Worm (Caenorhabditis elegans): ENCODE results near the gene T10B5.3.

T10B5.3 gene

DNA sequence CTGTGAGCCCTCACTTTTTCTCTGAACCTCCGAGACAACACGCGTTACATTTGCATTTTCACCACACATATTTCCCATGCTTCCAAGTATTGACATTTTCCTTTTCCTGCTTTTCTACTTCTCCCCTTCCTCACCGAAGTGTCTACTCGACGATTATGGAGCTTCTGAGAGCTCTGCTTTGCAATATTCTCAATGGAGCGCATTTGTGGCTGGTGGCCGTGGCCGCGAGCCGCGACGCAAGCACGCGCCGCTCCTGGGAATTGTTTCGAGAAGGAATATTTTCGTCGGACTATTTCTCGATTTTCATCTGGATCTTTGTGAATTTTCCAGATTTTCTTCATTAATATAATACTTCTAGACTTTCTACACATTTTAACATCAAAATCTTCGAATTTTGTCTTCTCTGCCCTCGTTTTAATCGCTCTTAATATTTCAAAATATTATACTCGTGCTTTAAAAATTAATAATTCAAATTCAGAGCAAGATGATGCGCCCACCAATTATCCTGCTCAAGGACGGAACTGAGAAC is 2.2 kb upstream of the T10B5.3 start, which contains the start of the genes T10B5.4 and cct-7 (continued):
- TF ChIP-seq ceh-24 (tag; optimal IDR thresholded peaks at IDR 0.05) = no peak
- TF ChIP-seq T23F11.4 (GFP tag; optimal IDR thresholded peaks at IDR 0.05) = no peak
- TF ChIP-seq dmd-4 (tag; optimal IDR thresholded peaks at IDR 0.05; ENCODE audit: borderline replicate concordance) = no peak
- TF ChIP-seq Y22D7AL.16 (tag; optimal IDR thresholded peaks at IDR 0.05) = no peak
- peak; percentile 55 for TF ChIP-seq pqm-1 (tag; optimal IDR thresholded peaks at IDR 0.05)
- peak; percentile 63 for TF ChIP-seq fkh-10 (GFP tag; optimal IDR thresholded peaks at IDR 0.05)
- peak; percentile 92 for TF ChIP-seq nfya-1 (tag; optimal IDR thresholded peaks at IDR 0.05)
- peak; percentile 66 for TF ChIP-seq eyg-1 (tag; optimal IDR thresholded peaks at IDR 0.05)
- no peak for TF ChIP-seq pha-2 (tag; optimal IDR thresholded peaks at IDR 0.05)
- peak; percentile 10 for TF ChIP-seq ceh-30 (tag; optimal IDR thresholded peaks at IDR 0.05)
- TF ChIP-seq lim-6 (tag; optimal IDR thresholded peaks at IDR 0.05) = peak; percentile 80
- no peak for TF ChIP-seq C38D4.7 (GFP tag; optimal IDR thresholded peaks at IDR 0.05)
- peak; percentile 61 for TF ChIP-seq unc-86 (tag; optimal IDR thresholded peaks at IDR 0.05)
- no peak for TF ChIP-seq K02D7.2 (tag; optimal IDR thresholded peaks at IDR 0.05)
- TF ChIP-seq sox-2 (GFP tag; IDR thresholded peaks at IDR 0.05) = no peak
- peak; percentile 67 for TF ChIP-seq syd-9 (tag; optimal IDR thresholded peaks at IDR 0.05)
- peak; percentile 26 for TF ChIP-seq pat-9 (tag; optimal IDR thresholded peaks at IDR 0.05)
- no peak for TF ChIP-seq nhr-11 (tag; optimal IDR thresholded peaks at IDR 0.05)
- TF ChIP-seq pag-3 (tag; optimal IDR thresholded peaks at IDR 0.05; ENCODE audit: borderline replicate concordance) = peak; percentile 16
- TF ChIP-seq tbx-7 (tag; optimal IDR thresholded peaks at IDR 0.05) = peak; percentile 64
- TF ChIP-seq ahr-1 (tag; optimal IDR thresholded peaks at IDR 0.05) = peak; percentile 33
- TF ChIP-seq ceh-22 (tag; optimal IDR thresholded peaks at IDR 0.05) = peak; percentile 17
- TF ChIP-seq sdc-2 (tag; optimal IDR thresholded peaks at IDR 0.05) = no peak
- TF ChIP-seq ceh-6 (GFP tag; optimal IDR thresholded peaks at IDR 0.05) = peak; percentile 24
- TF ChIP-seq ets-4 (tag; optimal IDR thresholded peaks at IDR 0.05) = peak; percentile 92
- TF ChIP-seq ttx-3 (tag; optimal IDR thresholded peaks at IDR 0.05) = no peak
- no peak for TF ChIP-seq npax-4 (tag; optimal IDR thresholded peaks at IDR 0.05)
- no peak for TF ChIP-seq elt-4 (tag; optimal IDR thresholded peaks at IDR 0.05)

DNA sequence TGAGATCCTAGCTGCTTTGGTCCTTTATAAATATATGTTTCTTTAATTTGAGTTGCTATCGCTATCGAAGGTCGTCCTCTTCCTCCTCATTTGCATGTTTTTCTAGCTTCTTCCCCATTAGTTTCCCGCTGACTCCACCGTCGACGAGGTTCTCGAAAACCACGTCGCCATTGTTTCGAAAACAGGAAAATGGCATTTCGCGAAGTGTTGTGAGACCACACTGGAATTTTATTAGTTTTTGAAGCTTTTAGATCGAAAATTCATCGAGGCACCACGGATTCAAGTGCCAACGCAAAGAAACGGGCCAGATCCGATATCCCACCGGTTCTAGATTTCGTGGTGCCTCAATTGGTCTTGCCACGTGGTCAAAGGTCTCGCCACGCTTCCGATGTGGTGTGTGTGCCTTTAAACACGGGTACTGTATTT is 946 bp upstream of the T10B5.3 start:
- TF ChIP-seq C38D4.7 (GFP tag; optimal IDR thresholded peaks at IDR 0.05) = no peak
- no peak for TF ChIP-seq pros-1 (tag; optimal IDR thresholded peaks at IDR 0.05)
- TF ChIP-seq hlh-6 (tag; optimal IDR thresholded peaks at IDR 0.05) = no peak
- no peak for TF ChIP-seq ceh-30 (tag; optimal IDR thresholded peaks at IDR 0.05)
- no peak for TF ChIP-seq mec-3 (tag; optimal IDR thresholded peaks at IDR 0.05; ENCODE audit: borderline replicate concordance)
- no peak for TF ChIP-seq pag-3 (tag; optimal IDR thresholded peaks at IDR 0.05; ENCODE audit: borderline replicate concordance)
- no peak for TF ChIP-seq tbx-2 (tag; optimal IDR thresholded peaks at IDR 0.05)
- TF ChIP-seq dve-1 (tag; optimal IDR thresholded peaks at IDR 0.05) = no peak
- TF ChIP-seq pqm-1 (tag; optimal IDR thresholded peaks at IDR 0.05) = no peak
- no peak for TF ChIP-seq fax-1 (tag; optimal IDR thresholded peaks at IDR 0.05)
- no peak for TF ChIP-seq odd-2 (tag; optimal IDR thresholded peaks at IDR 0.05)
- TF ChIP-seq elt-4 (tag; optimal IDR thresholded peaks at IDR 0.05) = no peak
- TF ChIP-seq pha-4 (tag; optimal IDR thresholded peaks at IDR 0.05) = no peak
- no peak for TF ChIP-seq nhr-11 (tag; optimal IDR thresholded peaks at IDR 0.05)
- no peak for TF ChIP-seq ceh-6 (GFP tag; optimal IDR thresholded peaks at IDR 0.05)
- no peak for TF ChIP-seq ceh-22 (tag; optimal IDR thresholded peaks at IDR 0.05)
- TF ChIP-seq rnt-1 (tag; optimal IDR thresholded peaks at IDR 0.05) = no peak

DNA sequence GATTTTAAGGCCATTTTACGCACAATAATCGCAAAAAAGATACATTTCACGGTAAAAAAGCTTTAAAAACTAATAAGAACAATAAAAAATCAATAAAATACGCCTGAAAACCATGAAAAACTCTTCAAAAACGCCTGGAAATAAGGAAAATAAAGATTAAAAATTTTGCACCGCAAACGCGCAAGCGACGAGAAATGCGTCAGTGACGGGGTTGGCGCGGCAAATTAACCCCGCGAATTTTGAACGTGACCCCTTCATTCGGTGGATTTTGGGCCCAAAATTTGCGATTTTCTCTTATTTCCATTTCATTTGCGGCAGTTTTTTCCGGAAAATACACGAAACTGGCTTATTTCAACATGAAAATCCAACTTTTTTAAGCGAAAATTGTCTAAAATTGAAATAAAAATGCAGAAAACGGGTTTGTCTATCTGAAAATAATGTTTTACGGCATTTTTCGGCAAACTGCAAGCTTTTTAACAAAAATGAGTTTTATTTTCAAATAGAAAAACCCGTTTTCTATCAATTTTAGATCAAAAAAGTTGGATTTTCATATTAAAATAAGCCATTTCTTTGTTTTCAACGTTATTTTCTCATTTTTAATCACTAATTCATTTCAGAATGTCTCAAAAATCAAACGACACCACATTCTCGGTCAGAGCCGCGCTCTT is 852 bp downstream of the T10B5.3 start, which contains the start of gene knl-3:
Gene knl-3 (plus strand): TSS at position 618 of the 668 bp plus-strand sequence.
- TF ChIP-seq K09A11.1 (tag; optimal IDR thresholded peaks at IDR 0.05; ENCODE audit: insufficient read depth) (no peak), tbx-7 (tag; optimal IDR thresholded peaks at IDR 0.05) (no peak), hlh-30 (tag; optimal IDR thresholded peaks at IDR 0.05; ENCODE audit: insufficient read depth) (peak; percentile 47), C08G9.2 (tag; optimal IDR thresholded peaks at IDR 0.05) (peak; percentile 51), ceh-31 (tag; optimal IDR thresholded peaks at IDR 0.05) (peak; percentile 80), nfya-1 (tag; optimal IDR thresholded peaks at IDR 0.05) (peak; percentile 83), mec-3 (tag; optimal IDR thresholded peaks at IDR 0.05; ENCODE audit: borderline replicate concordance) (no peak), ahr-1 (tag; optimal IDR thresholded peaks at IDR 0.05) (peak; percentile 12), K02D7.2 (tag; optimal IDR thresholded peaks at IDR 0.05) (peak; percentile 52), ceh-24 (tag; optimal IDR thresholded peaks at IDR 0.05) (peak; percentile 19), lim-6 (tag; optimal IDR thresholded peaks at IDR 0.05) (peak; percentile 28), sox-2 (GFP tag; IDR thresholded peaks at IDR 0.05) (no peak), syd-9 (tag; optimal IDR thresholded peaks at IDR 0.05) (peak; percentile 45), dmd-4 (tag; optimal IDR thresholded peaks at IDR 0.05; ENCODE audit: borderline replicate concordance) (no peak), eyg-1 (tag; optimal IDR thresholded peaks at IDR 0.05) (no peak), pha-2 (tag; optimal IDR thresholded peaks at IDR 0.05) (peak; percentile 66), elt-4 (tag; optimal IDR thresholded peaks at IDR 0.05) (no peak), pha-4 (tag; optimal IDR thresholded peaks at IDR 0.05) (no peak), C38D4.7 (GFP tag; optimal IDR thresholded peaks at IDR 0.05) (peak; percentile 31), fax-1 (tag; optimal IDR thresholded peaks at IDR 0.05) (peak; percentile 37), ceh-2 (tag; optimal IDR thresholded peaks at IDR 0.05) (peak; percentile 70), sdc-2 (tag; optimal IDR thresholded peaks at IDR 0.05) (peak; percentile 30), nhr-232 (tag; optimal IDR thresholded peaks at IDR 0.05) (peak; percentile 4), pqm-1 (tag; optimal IDR thresholded peaks at IDR 0.05) (no peak), lin-11 (tag; optimal IDR thresholded peaks at IDR 0.05) (peak; percentile 40)

Data from whole organism, late embryonic.